Fruit fly (Drosophila melanogaster) whole organism, embryonic: ENCODE measurements around the gene Or83a.

Source experiments
- Antp ChIP-seq: fragments of 200-800 bp; sonication (Bioruptor generic); optimal IDR thresholded peaks from 3 replicates; lab custom pipeline; 2016; ENCODE audit warnings: missing biosample characterization, missing genetic modification characterization
- Bteb2 ChIP-seq: fragments of 200-800 bp; sonication (Bioruptor generic); optimal IDR thresholded peaks from 2 replicates; lab custom pipeline; 2016; ENCODE audit warnings: missing biosample characterization, missing genetic modification characterization
- CG10654 ChIP-seq: fragments of 200-800 bp; sonication (Bioruptor generic); optimal IDR thresholded peaks from 2 replicates; lab custom pipeline; 2016; ENCODE audit warnings: missing biosample characterization, missing genetic modification characterization
- CG11247 ChIP-seq: fragments of 200-800 bp; sonication (Bioruptor generic); IDR thresholded peaks from 2 replicates; pipeline ENCODE4 v1.3.6; 2022; ENCODE audit warnings: missing biosample characterization, missing genetic modification characterization
- CG11456 ChIP-seq: fragments of 200-800 bp; sonication (Bioruptor generic); IDR thresholded peaks from 3 replicates; pipeline ENCODE4 v1.3.6; 2022; ENCODE audit warnings: missing biosample characterization, missing genetic modification characterization
- CG11560 ChIP-seq: fragments of 200-800 bp; sonication (Bioruptor generic); IDR thresholded peaks from 3 replicates; pipeline ENCODE4 v1.3.6; 2022; ENCODE audit warnings: missing biosample characterization, missing genetic modification characterization
- CG12104 ChIP-seq: fragments of 200-800 bp; sonication (Bioruptor generic); optimal IDR thresholded peaks from 3 replicates; lab custom pipeline; 2016; ENCODE audit warnings: missing biosample characterization, missing genetic modification characterization
- CG12299 ChIP-seq: fragments of 200-800 bp; sonication (Bioruptor generic); optimal IDR thresholded peaks from 2 replicates; lab custom pipeline; 2018; ENCODE audit warnings: missing biosample characterization, mild to moderate bottlenecking, missing genetic modification characterization
- CG13287 ChIP-seq: fragments of 200-800 bp; sonication (Bioruptor generic); IDR thresholded peaks from 2 replicates; pipeline ENCODE4 v1.3.6; 2022; ENCODE audit warnings: missing biosample characterization, missing genetic modification characterization; ENCODE audit not compliant: partially characterized antibody
- CG1603 ChIP-seq: fragments of 200-800 bp; sonication (Bioruptor generic); optimal IDR thresholded peaks from 2 replicates; lab custom pipeline; 2019; ENCODE audit warnings: missing biosample characterization, mild to moderate bottlenecking, missing genetic modification characterization, moderate library complexity
- CG2678 ChIP-seq: fragments of 200-800 bp; sonication (Bioruptor generic); optimal IDR thresholded peaks from 3 replicates; lab custom pipeline; 2019; ENCODE audit warnings: missing biosample characterization, mild to moderate bottlenecking, missing genetic modification characterization, moderate library complexity
- CG32532 ChIP-seq: fragments of 200-800 bp; sonication (Bioruptor generic); IDR thresholded peaks from 2 replicates; pipeline ENCODE4 v1.3.6; 2022; ENCODE audit warnings: missing biosample characterization, missing genetic modification characterization
- CG33213 ChIP-seq: fragments of 200-800 bp; sonication (Bioruptor generic); optimal IDR thresholded peaks from 3 replicates; lab custom pipeline; 2016; ENCODE audit warnings: missing biosample characterization, missing genetic modification characterization
- CG33557 ChIP-seq: fragments of 200-800 bp; sonication (Bioruptor generic); optimal IDR thresholded peaks from 2 replicates; lab custom pipeline; 2019; ENCODE audit warnings: missing biosample characterization, mild to moderate bottlenecking, missing genetic modification characterization, moderate library complexity
- CG4854 ChIP-seq: fragments of 200-800 bp; sonication (Bioruptor generic); optimal IDR thresholded peaks from 2 replicates; lab custom pipeline; 2016; ENCODE audit warnings: missing biosample characterization, missing genetic modification characterization, inconsistent platforms
- CG5953 ChIP-seq: fragments of 200-800 bp; sonication (Bioruptor generic); IDR thresholded peaks from 2 replicates; pipeline ENCODE4 v1.3.6; 2022; ENCODE audit warnings: missing biosample characterization, missing genetic modification characterization
- CG6689 ChIP-seq: fragments of 200-800 bp; sonication (Bioruptor generic); IDR thresholded peaks from 2 replicates; pipeline ENCODE4 v1.3.6; 2022; ENCODE audit warnings: missing biosample characterization, missing genetic modification characterization
- CG7372 ChIP-seq: fragments of 200-800 bp; sonication (Bioruptor generic); IDR thresholded peaks from 2 replicates; pipeline ENCODE4 v1.3.6; 2022; ENCODE audit warnings: missing biosample characterization, missing genetic modification characterization
- CG7786 ChIP-seq: fragments of 200-800 bp; sonication (Bioruptor generic); optimal IDR thresholded peaks from 2 replicates; lab custom pipeline; 2016; ENCODE audit warnings: missing biosample characterization, missing genetic modification characterization
- CG8359 ChIP-seq: fragments of 200-800 bp; sonication (Bioruptor generic); optimal IDR thresholded peaks from 2 replicates; lab custom pipeline; 2017; ENCODE audit warnings: missing biosample characterization, mild to moderate bottlenecking, missing genetic modification characterization, borderline replicate concordance
- D ChIP-seq, 2 experiments: fragments of 200-800 bp in 1 of 2; fragments of >200 bp in 1 of 2; sonication (Bioruptor generic) in 1 of 2; optimal IDR thresholded peaks; 2 replicates in 1 of 2; 3 replicates in 1 of 2; lab custom pipeline; 2017; ENCODE audit warnings: mild to moderate bottlenecking in 1 of 2, missing biosample characterization in 1 of 2, missing genetic modification characterization in 1 of 2, missing genetic modification reagents in 1 of 2
- Dfd ChIP-seq, 2 experiments: fragments of >200 bp; optimal IDR thresholded peaks; 2 replicates each; lab custom pipeline; 2017; ENCODE audit warnings: missing biosample characterization in 2 of 2, missing genetic modification characterization in 2 of 2
- Dp ChIP-seq: fragments of 200-800 bp; sonication (Bioruptor generic); optimal IDR thresholded peaks from 2 replicates; lab custom pipeline; 2018; ENCODE audit warnings: missing biosample characterization, mild to moderate bottlenecking, missing genetic modification characterization, moderate library complexity
- Ets65A ChIP-seq: fragments of 200-800 bp; sonication (Bioruptor generic); peaks from one replicate; lab custom pipeline; 2016; ENCODE audit warnings: missing biosample characterization, missing genetic modification characterization
- HHEX ChIP-seq: fragments of 200-800 bp; sonication (Bioruptor generic); optimal IDR thresholded peaks from 3 replicates; lab custom pipeline; 2017; ENCODE audit warnings: missing biosample characterization, mild to moderate bottlenecking, missing genetic modification characterization, missing genetic modification reagents
- Hand ChIP-seq: fragments of 200-800 bp; sonication (Bioruptor generic); optimal IDR thresholded peaks from 2 replicates; lab custom pipeline; 2017; ENCODE audit warnings: mild to moderate bottlenecking, missing biosample characterization, missing genetic modification reagents, missing genetic modification characterization
- HmgZ ChIP-seq: fragments of 200-800 bp; sonication (Bioruptor generic); optimal IDR thresholded peaks from 2 replicates; lab custom pipeline; 2018; ENCODE audit warnings: missing biosample characterization, mild to moderate bottlenecking, missing genetic modification characterization
- MTF-1 ChIP-seq: fragments of 200-800 bp; sonication (Bioruptor generic); optimal IDR thresholded peaks from 2 replicates; lab custom pipeline; 2018; ENCODE audit warnings: missing biosample characterization, mild to moderate bottlenecking, missing genetic modification characterization, borderline replicate concordance
- Med ChIP-seq: fragments of 200-800 bp; sonication (Bioruptor generic); peaks from one replicate; lab custom pipeline; 2016; ENCODE audit warnings: missing biosample characterization, missing genetic modification characterization, mild to moderate bottlenecking, inconsistent platforms, moderate library complexity
- NFAT ChIP-seq: fragments of 200-800 bp; sonication (Bioruptor generic); IDR thresholded peaks from 2 replicates; pipeline ENCODE4 v1.3.6; 2022; ENCODE audit warnings: missing biosample characterization, missing genetic modification characterization
- Ptx1 ChIP-seq: fragments of 200-800 bp; sonication (Bioruptor generic); IDR thresholded peaks from 2 replicates; pipeline ENCODE4 v1.3.6; 2022; ENCODE audit warnings: missing biosample characterization, missing genetic modification characterization
- Rx ChIP-seq: fragments of 200-800 bp; sonication (Bioruptor generic); IDR thresholded peaks from 2 replicates; pipeline ENCODE4 v1.3.6; 2022; ENCODE audit warnings: missing biosample characterization, missing genetic modification characterization
- Sox102F ChIP-seq: fragments of 200-800 bp; sonication (Bioruptor generic); optimal IDR thresholded peaks from 2 replicates; lab custom pipeline; 2018; ENCODE audit warnings: missing biosample characterization, mild to moderate bottlenecking, missing genetic modification characterization, moderate library complexity
- TFAM ChIP-seq: fragments of 200-800 bp; sonication (Bioruptor generic); optimal IDR thresholded peaks from 2 replicates; lab custom pipeline; 2017; ENCODE audit warnings: missing biosample characterization, missing genetic modification characterization, inconsistent platforms
- abd-A ChIP-seq: fragments of 200-800 bp; sonication (Bioruptor generic); optimal IDR thresholded peaks from 3 replicates; lab custom pipeline; 2019; ENCODE audit warnings: missing biosample characterization, mild to moderate bottlenecking, missing genetic modification characterization, moderate library complexity
- aop ChIP-seq: fragments of 200-800 bp; sonication (Bioruptor generic); IDR thresholded peaks from 2 replicates; pipeline ENCODE4 v1.3.6; 2022; ENCODE audit warnings: missing biosample characterization, missing genetic modification characterization
- crol ChIP-seq: fragments of 200-800 bp; sonication (Bioruptor generic); IDR thresholded peaks from 2 replicates; pipeline ENCODE4 v1.3.6; 2022; ENCODE audit warnings: missing biosample characterization, missing genetic modification characterization
- dimm ChIP-seq: fragments of 200-800 bp; sonication (Bioruptor generic); IDR thresholded peaks from 2 replicates; pipeline ENCODE4 v1.3.6; 2022; ENCODE audit warnings: missing biosample characterization, missing genetic modification characterization
- dmrt11E ChIP-seq: fragments of 200-800 bp; sonication (Bioruptor generic); optimal IDR thresholded peaks from 3 replicates; lab custom pipeline; 2018; ENCODE audit warnings: missing biosample characterization, mild to moderate bottlenecking, missing genetic modification characterization, moderate library complexity
- dysf ChIP-seq: fragments of 200-800 bp; sonication (Bioruptor generic); IDR thresholded peaks from 3 replicates; pipeline ENCODE4 v1.3.6; 2022; ENCODE audit warnings: missing biosample characterization, missing genetic modification characterization
- hb ChIP-seq: fragments of 200-800 bp; sonication (Bioruptor generic); IDR thresholded peaks from 3 replicates; pipeline ENCODE4 v1.3.6; 2022; ENCODE audit warnings: missing biosample characterization, missing genetic modification characterization; ENCODE audit not compliant: partially characterized antibody
- lab ChIP-seq: fragments of 200-800 bp; sonication (Bioruptor generic); optimal IDR thresholded peaks from 3 replicates; lab custom pipeline; 2017; ENCODE audit warnings: missing biosample characterization, missing genetic modification characterization, mild to moderate bottlenecking, moderate library complexity, missing genetic modification reagents
- luna ChIP-seq: fragments of 200-800 bp; sonication (Bioruptor generic); optimal IDR thresholded peaks from 2 replicates; lab custom pipeline; 2016; ENCODE audit warnings: missing biosample characterization, missing genetic modification characterization
- tup ChIP-seq: fragments of 200-800 bp; sonication (Bioruptor generic); optimal IDR thresholded peaks from 2 replicates; lab custom pipeline; 2016; ENCODE audit warnings: missing biosample characterization, mild to moderate bottlenecking, missing genetic modification characterization, moderate library complexity
- twi ChIP-seq: fragments of 200-800 bp; optimal IDR thresholded peaks from 2 replicates; lab custom pipeline; 2019; ENCODE audit warnings: missing biosample characterization, mild to moderate bottlenecking, missing genetic modification characterization, moderate library complexity
- wor ChIP-seq: fragments of 200-800 bp; sonication (Bioruptor generic); IDR thresholded peaks from 2 replicates; pipeline ENCODE4 v1.3.6; 2022; ENCODE audit warnings: missing biosample characterization, missing genetic modification characterization
- zen ChIP-seq: fragments of 200-800 bp; sonication (Bioruptor generic); optimal IDR thresholded peaks from 3 replicates; lab custom pipeline; 2018; ENCODE audit warnings: missing biosample characterization, mild to moderate bottlenecking, missing genetic modification characterization, moderate library complexity

Gene Or83a

DNA sequence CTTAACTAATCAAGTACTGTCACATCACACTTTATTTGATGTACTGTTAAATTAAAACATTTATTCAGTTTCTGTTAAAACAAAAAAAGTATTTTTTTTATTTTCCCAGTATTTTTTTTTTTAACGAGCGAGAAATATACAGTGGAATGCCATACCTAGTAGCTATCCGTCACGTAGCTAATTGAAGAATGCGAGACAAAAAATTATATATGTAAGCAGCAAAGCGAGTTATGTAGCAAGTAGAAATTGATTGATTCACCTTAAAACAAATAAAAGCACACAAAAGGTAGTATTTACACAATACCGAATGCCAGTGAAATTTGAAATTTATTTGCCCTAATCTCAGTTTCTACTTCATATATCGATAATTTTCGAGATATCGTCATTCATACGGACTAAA, 39.8 kb upstream of the Or83a start (continued):
- no peak for TF ChIP-seq twi (tag; lab: Kevin White, UChicago)
- TF ChIP-seq dmrt11E (tag; lab: Kevin White, UChicago), result peak; percentile 21
- TF ChIP-seq CG33213 (GFP tag; lab: Kevin White, UChicago), result peak; percentile 35
- no peak for TF ChIP-seq crol
- no peak for TF ChIP-seq HHEX (GFP tag; lab: Kevin White, UChicago)
- peak; percentile 87 for TF ChIP-seq zen (tag; lab: Kevin White, UChicago)
- peak; percentile 30 for TF ChIP-seq Dp
- TF ChIP-seq dimm (GFP tag; lab: Robert Waterston, UW), result no peak
- TF ChIP-seq CG8359 (GFP tag; lab: Kevin White, UChicago), result no peak
- TF ChIP-seq CG13287 (GFP tag; lab: Robert Waterston, UW), result peak; percentile 43; the same call in 1 of the 2 replicates
- no peak for TF ChIP-seq D (optimal IDR thresholded peaks at IDR 0.05; lab: Kevin White, UChicago)
- no peak for TF ChIP-seq D (GFP tag; optimal IDR thresholded peaks at IDR 0.05; lab: Kevin White, UChicago)
- TF ChIP-seq hb (GFP tag; lab: Robert Waterston, UW), result no peak

DNA sequence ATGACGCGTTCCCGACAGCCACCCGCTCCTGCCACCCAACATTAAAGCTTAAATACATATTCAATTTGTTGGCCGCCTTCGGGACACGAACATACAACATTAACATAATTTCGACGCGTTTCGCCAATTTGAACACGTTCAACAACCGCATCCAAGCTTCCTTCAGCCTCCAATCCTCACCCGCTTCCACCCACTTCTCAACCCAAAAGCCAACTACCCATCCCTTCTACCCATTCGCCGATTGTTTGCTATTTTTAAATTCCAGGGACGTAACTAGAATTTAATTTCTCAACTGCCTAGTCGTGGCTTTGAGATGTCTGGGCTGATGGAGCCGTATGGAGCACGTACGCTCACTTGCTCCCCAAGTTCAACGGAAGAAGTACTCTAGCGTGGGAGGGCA, 30.8 kb upstream of the Or83a start:
- TF ChIP-seq CG11456 (GFP tag; lab: Robert Waterston, UW) (no peak), Ets65A (GFP tag; lab: Kevin White, UChicago) (peak; percentile 93)

- no peak for TF ChIP-seq CG11247 (GFP tag; lab: Robert Waterston, UW)
- TF ChIP-seq wor, result no peak
- no peak for TF ChIP-seq CG1603 (tag; lab: Kevin White, UChicago)
- TF ChIP-seq Rx (GFP tag; lab: Robert Waterston, UW), result no peak
- no peak for TF ChIP-seq MTF-1 (GFP tag; lab: Kevin White, UChicago)
- TF ChIP-seq CG4854 (GFP tag; lab: Kevin White, UChicago), result no peak
- TF ChIP-seq abd-A (tag; lab: Kevin White, UChicago), result no peak
- TF ChIP-seq TFAM (GFP tag; lab: Kevin White, UChicago), result no peak
- TF ChIP-seq HmgZ (tag; lab: Kevin White, UChicago), result no peak
- TF ChIP-seq CG10654 (GFP tag; lab: Kevin White, UChicago), result no peak
- TF ChIP-seq CG7786, result no peak
- no peak for TF ChIP-seq CG12299
- TF ChIP-seq luna (GFP tag; lab: Kevin White, UChicago), result no peak
- TF ChIP-seq Dfd (GFP tag; optimal IDR thresholded peaks at IDR 0.05; lab: Kevin White, UChicago), result no peak
- no peak for TF ChIP-seq Antp (GFP tag; lab: Kevin White, UChicago)
- TF ChIP-seq CG33557 (GFP tag; lab: Kevin White, UChicago), result no peak
- TF ChIP-seq CG12104 (GFP tag; lab: Kevin White, UChicago), result no peak
- no peak for TF ChIP-seq aop (GFP tag; lab: Robert Waterston, UW)
- TF ChIP-seq Bteb2 (GFP tag; lab: Kevin White, UChicago), result no peak
These were observed 28.2 kb upstream of the Or83a start, which contains the start of gene CG12147 for dm6 chr3R:5427157-5427556. Gene CG12147, minus strand, starts transcription at chr3R:5427257.

DNA sequence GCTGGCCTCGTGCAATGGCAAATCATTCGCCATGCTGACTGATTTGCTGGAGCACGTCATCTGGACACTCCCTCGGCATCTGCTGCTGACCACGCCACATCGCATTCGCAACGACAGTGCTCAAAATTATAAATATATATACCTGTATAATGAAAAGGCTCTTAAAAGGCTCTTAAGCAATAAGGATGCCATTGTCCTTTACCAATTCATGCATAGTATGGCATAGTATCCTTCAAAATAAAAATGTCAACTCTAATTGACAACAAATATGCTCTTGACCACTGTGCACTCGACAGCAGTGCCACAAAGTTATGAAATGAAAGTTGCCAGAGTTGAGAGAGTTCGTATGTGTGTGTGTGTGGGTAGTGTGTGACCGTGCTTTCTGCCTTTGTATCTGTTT, 23.1 kb upstream of the Or83a start:
- TF ChIP-seq NFAT (GFP tag; lab: Robert Waterston, UW) (0 out of 2 replicates have a peak, but pooled peaks have one; percentile 20), lab (GFP tag; lab: Kevin White, UChicago) (peak; percentile 26), CG32532 (GFP tag; lab: Robert Waterston, UW) (0 out of 2 replicates have a peak, but pooled peaks have one; percentile 15), Sox102F (GFP tag; lab: Kevin White, UChicago) (peak; percentile 6), Ptx1 (GFP tag; lab: Robert Waterston, UW) (peak; percentile 28; the same call in 1 of the 2 replicates), Hand (no peak), dysf (GFP tag; lab: Robert Waterston, UW) (0 out of 3 replicates have a peak, but pooled peaks have one; percentile 24), CG2678 (tag; lab: Kevin White, UChicago) (peak; percentile 25), CG7372 (GFP tag; lab: Robert Waterston, UW) (0 out of 2 replicates have a peak, but pooled peaks have one; percentile 36), CG5953 (0 out of 2 replicates have a peak, but pooled peaks have one; percentile 38), CG6689 (GFP tag; lab: Robert Waterston, UW) (0 out of 2 replicates have a peak, but pooled peaks have one; percentile 15), Med (GFP tag; lab: Kevin White, UChicago) (peak; percentile 50), CG11560 (tag; lab: Robert Waterston, UW) (no peak), tup (GFP tag; lab: Kevin White, UChicago) (no peak)
